Worm (Caenorhabditis elegans) whole organism, late embryonic: Measurements from ENCODE around the gene bus-8B.

ENCODE experiments used
- F13H6.1 ChIP-seq: sonication (generic microtip); optimal IDR thresholded peaks from 2 replicates; lab custom pipeline; 2016; ENCODE audit warnings: missing genetic modification characterization, missing compliant biosample characterization
- ceh-18 ChIP-seq: sonication (generic microtip); optimal IDR thresholded peaks from 2 replicates; lab custom pipeline; 2016; ENCODE audit warnings: missing genetic modification characterization, missing compliant biosample characterization
- ceh-19 ChIP-seq: fragments of 200-800 bp; sonication (Bioruptor generic); optimal IDR thresholded peaks from 2 replicates; lab custom pipeline; 2018; ENCODE audit warnings: mild to moderate bottlenecking, missing genetic modification characterization, missing compliant biosample characterization
- ceh-31 ChIP-seq: sonication (generic microtip); optimal IDR thresholded peaks from 2 replicates; lab custom pipeline; 2016; ENCODE audit warnings: missing genetic modification characterization, missing compliant biosample characterization
- ceh-34 ChIP-seq: sonication (generic microtip); optimal IDR thresholded peaks from 2 replicates; lab custom pipeline; 2016; ENCODE audit warnings: mild to moderate bottlenecking, missing genetic modification characterization, missing compliant biosample characterization
- ceh-45 ChIP-seq: fragments of 200-800 bp; sonication (Bioruptor generic); IDR thresholded peaks from 2 replicates; pipeline ENCODE4 v1.3.6; 2022; ENCODE audit warnings: missing genetic modification reagents, missing genetic modification characterization, missing compliant biosample characterization
- ceh-48 ChIP-seq: sonication (generic microtip); optimal IDR thresholded peaks from 2 replicates; lab custom pipeline; 2016; ENCODE audit warnings: missing genetic modification characterization, inconsistent platforms, missing compliant biosample characterization
- ceh-9 ChIP-seq: sonication (generic microtip); optimal IDR thresholded peaks from 2 replicates; lab custom pipeline; 2016; ENCODE audit warnings: mild to moderate bottlenecking, missing genetic modification characterization, inconsistent platforms, missing compliant biosample characterization
- dve-1 ChIP-seq: sonication (generic microtip); optimal IDR thresholded peaks from 2 replicates; lab custom pipeline; 2017; ENCODE audit warnings: antibody characterized with exemption, mild to moderate bottlenecking, missing genetic modification characterization, missing compliant biosample characterization
- elt-2 ChIP-seq: sonication (generic microtip); optimal IDR thresholded peaks from 2 replicates; lab custom pipeline; 2016; ENCODE audit warnings: missing genetic modification reagents, missing genetic modification characterization, missing compliant biosample characterization
- eyg-1 ChIP-seq: sonication (generic microtip); optimal IDR thresholded peaks from 2 replicates; lab custom pipeline; 2016; ENCODE audit warnings: missing genotype, missing genetic modification characterization, missing compliant biosample characterization
- fax-1 ChIP-seq: sonication (generic microtip); optimal IDR thresholded peaks from 2 replicates; lab custom pipeline; 2016; ENCODE audit warnings: missing genotype, missing genetic modification characterization, missing compliant biosample characterization
- gmeb-2 ChIP-seq: sonication (generic microtip); optimal IDR thresholded peaks from 2 replicates; lab custom pipeline; 2016; ENCODE audit warnings: missing genetic modification characterization, inconsistent platforms, missing compliant biosample characterization
- hlh-13 ChIP-seq: fragments of 200-800 bp; sonication (Bioruptor generic); optimal IDR thresholded peaks from 2 replicates; lab custom pipeline; 2018; ENCODE audit warnings: mild to moderate bottlenecking, missing genetic modification characterization, missing compliant biosample characterization
- hlh-15 ChIP-seq: sonication (generic microtip); optimal IDR thresholded peaks from 2 replicates; lab custom pipeline; 2016; ENCODE audit warnings: missing genetic modification characterization, missing compliant biosample characterization
- hlh-30 ChIP-seq: sonication (generic microtip); optimal IDR thresholded peaks from 2 replicates; lab custom pipeline; 2017; ENCODE audit warnings: antibody characterized with exemption, missing genetic modification characterization, missing compliant biosample characterization; ENCODE audit not compliant: insufficient read depth
- hlh-8 ChIP-seq: sonication (generic microtip); optimal IDR thresholded peaks from 2 replicates; lab custom pipeline; 2016; ENCODE audit warnings: missing genotype, missing genetic modification characterization, missing compliant biosample characterization
- lim-6 ChIP-seq: sonication (generic microtip); optimal IDR thresholded peaks from 2 replicates; lab custom pipeline; 2016; ENCODE audit warnings: missing genetic modification characterization, missing compliant biosample characterization
- madf-2 ChIP-seq: sonication (generic microtip); optimal IDR thresholded peaks from 2 replicates; lab custom pipeline; 2017; ENCODE audit warnings: missing genetic modification characterization, missing compliant biosample characterization
- mec-3 ChIP-seq: sonication (generic microtip); optimal IDR thresholded peaks from 2 replicates; lab custom pipeline; 2016; ENCODE audit warnings: borderline replicate concordance, missing genetic modification characterization, missing compliant biosample characterization
- nfya-1 ChIP-seq: sonication (generic microtip); optimal IDR thresholded peaks from 2 replicates; lab custom pipeline; 2017; ENCODE audit warnings: missing genetic modification characterization, mild to moderate bottlenecking, missing compliant biosample characterization, antibody characterized with exemption, moderate library complexity
- nhr-232 ChIP-seq: sonication (generic microtip); optimal IDR thresholded peaks from 2 replicates; lab custom pipeline; 2016; ENCODE audit warnings: missing genetic modification characterization, missing compliant biosample characterization
- odd-2 ChIP-seq: sonication (generic microtip); optimal IDR thresholded peaks from 2 replicates; lab custom pipeline; 2017; ENCODE audit warnings: antibody characterized with exemption, mild to moderate bottlenecking, missing genetic modification characterization, missing compliant biosample characterization
- pat-9 ChIP-seq: fragments of 200-800 bp; sonication (Bioruptor generic); optimal IDR thresholded peaks from 2 replicates; lab custom pipeline; 2018; ENCODE audit warnings: mild to moderate bottlenecking, missing genetic modification characterization, moderate library complexity, missing compliant biosample characterization
- pha-2 ChIP-seq: sonication (generic microtip); optimal IDR thresholded peaks from 2 replicates; lab custom pipeline; 2017; ENCODE audit warnings: mild to moderate bottlenecking, missing genetic modification characterization, missing compliant biosample characterization
- pha-4 ChIP-seq: fragments of 150-350 bp; optimal IDR thresholded peaks from 2 replicates; lab custom pipeline; 2018; ENCODE audit warnings: missing biosample characterization, missing genetic modification reagents, missing genetic modification characterization
- pqm-1 ChIP-seq: sonication (generic microtip); optimal IDR thresholded peaks from 2 replicates; lab custom pipeline; 2016; ENCODE audit warnings: missing genetic modification characterization, missing compliant biosample characterization
- ref-2 ChIP-seq: sonication (generic microtip); optimal IDR thresholded peaks from 2 replicates; lab custom pipeline; 2016; ENCODE audit warnings: missing genetic modification characterization, missing compliant biosample characterization
- rnt-1 ChIP-seq: sonication (generic microtip); optimal IDR thresholded peaks from 2 replicates; lab custom pipeline; 2016; ENCODE audit warnings: missing genetic modification characterization, missing compliant biosample characterization
- sox-2 ChIP-seq: fragments of 200-800 bp; sonication (Bioruptor generic); IDR thresholded peaks from 2 replicates; pipeline ENCODE4 v1.3.6; 2022; ENCODE audit warnings: missing genetic modification reagents, missing genetic modification characterization, missing compliant biosample characterization
- syd-9 ChIP-seq: sonication (generic microtip); optimal IDR thresholded peaks from 2 replicates; lab custom pipeline; 2016; ENCODE audit warnings: mild to moderate bottlenecking, missing genetic modification characterization, moderate library complexity, missing compliant biosample characterization
- unc-3 ChIP-seq, 2 experiments: fragments of 200-800 bp in 1 of 2; sonication (Bioruptor generic) in 1 of 2; sonication (generic microtip) in 1 of 2; conservative IDR thresholded peaks in 1 of 2; optimal IDR thresholded peaks in 1 of 2; 2 replicates each; pipeline versions ENCODE4 v1.3.6 to Lab custom; 2016 to 2022; ENCODE audit warnings: missing compliant biosample characterization in 2 of 2, missing genetic modification characterization in 2 of 2, missing genetic modification reagents in 1 of 2
- unc-42 ChIP-seq: sonication (generic microtip); optimal IDR thresholded peaks from 2 replicates; lab custom pipeline; 2016; ENCODE audit warnings: missing genotype, missing genetic modification characterization, missing compliant biosample characterization
- unc-86 ChIP-seq: sonication (generic microtip); optimal IDR thresholded peaks from 2 replicates; lab custom pipeline; 2016; ENCODE audit warnings: missing genetic modification characterization, missing compliant biosample characterization
- zip-5 ChIP-seq: sonication (generic microtip); optimal IDR thresholded peaks from 2 replicates; lab custom pipeline; 2016; ENCODE audit warnings: missing genetic modification characterization, missing compliant biosample characterization

The bus-8B gene

DNA sequence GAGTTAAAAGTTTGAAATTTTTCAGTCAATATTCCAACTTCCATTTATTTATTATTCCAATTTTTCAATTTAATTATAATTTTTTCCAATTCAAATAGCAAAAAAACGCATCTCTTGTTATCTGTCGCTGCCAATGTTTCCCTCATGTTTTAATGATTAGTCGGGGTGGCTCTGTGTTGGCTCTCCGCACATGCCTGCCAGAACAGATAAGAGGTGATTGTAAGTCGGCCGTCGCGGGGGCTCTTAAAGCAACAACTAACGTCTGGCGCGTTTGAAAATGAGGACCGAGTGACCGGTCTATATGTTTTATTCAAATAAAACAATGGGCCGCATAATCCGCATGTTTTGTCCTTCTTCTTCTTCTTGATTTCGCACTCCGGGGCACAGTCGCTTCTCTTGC is 16.8 kb upstream of the bus-8B start:
- no peak for TF ChIP-seq ceh-48 (tag; lab: Kevin White, UChicago)
- TF ChIP-seq hlh-15 (tag; lab: Kevin White, UChicago), result no peak
- no peak for TF ChIP-seq sox-2 (GFP tag; lab: Robert Waterston, UW)
- no peak for TF ChIP-seq ceh-19 (GFP tag; lab: Kevin White, UChicago)
- TF ChIP-seq madf-2 (tag; lab: Kevin White, UChicago), result no peak
- peak; percentile 47 for TF ChIP-seq elt-2 (tag; lab: Kevin White, UChicago)
- TF ChIP-seq gmeb-2 (tag; lab: Kevin White, UChicago), result no peak
- no peak for TF ChIP-seq nhr-232 (tag; lab: Kevin White, UChicago)

DNA sequence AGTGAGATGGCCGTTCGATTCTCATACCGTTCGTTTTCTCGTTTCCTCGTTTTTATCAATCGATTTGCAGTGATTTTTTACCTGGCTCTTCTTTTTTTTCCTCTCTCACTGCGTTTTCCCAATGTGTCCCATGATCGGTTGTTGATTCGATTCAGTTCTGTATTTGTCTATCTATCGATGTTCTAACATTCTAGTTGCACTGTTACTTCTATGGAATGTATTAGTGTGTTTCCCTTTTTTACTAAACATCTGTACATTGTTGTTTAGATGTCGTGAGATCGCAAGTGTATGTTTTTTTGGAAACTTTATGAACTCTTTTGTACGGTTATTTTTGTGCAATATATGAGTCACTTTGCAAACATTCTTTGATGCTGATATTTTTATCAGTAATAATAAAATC is 15.5 kb upstream of the bus-8B start:
- TF ChIP-seq lim-6 (no peak), gmeb-2 (tag; lab: Kevin White, UChicago) (no peak), dve-1 (no peak), nhr-232 (tag; lab: Kevin White, UChicago) (no peak), F13H6.1 (tag; lab: Kevin White, UChicago) (no peak), zip-5 (tag; lab: Kevin White, UChicago) (no peak), unc-86 (tag; lab: Kevin White, UChicago) (no peak), ceh-48 (tag; lab: Kevin White, UChicago) (no peak), nfya-1 (tag; lab: Kevin White, UChicago) (no peak), sox-2 (GFP tag; lab: Robert Waterston, UW) (no peak), mec-3 (tag; lab: Kevin White, UChicago) (no peak), hlh-13 (GFP tag; lab: Kevin White, UChicago) (no peak), syd-9 (no peak), hlh-30 (tag; lab: Kevin White, UChicago) (no peak), ceh-31 (no peak), odd-2 (tag; lab: Kevin White, UChicago) (no peak), ceh-34 (tag; lab: Kevin White, UChicago) (no peak), hlh-8 (no peak), rnt-1 (tag; lab: Kevin White, UChicago) (no peak)

DNA sequence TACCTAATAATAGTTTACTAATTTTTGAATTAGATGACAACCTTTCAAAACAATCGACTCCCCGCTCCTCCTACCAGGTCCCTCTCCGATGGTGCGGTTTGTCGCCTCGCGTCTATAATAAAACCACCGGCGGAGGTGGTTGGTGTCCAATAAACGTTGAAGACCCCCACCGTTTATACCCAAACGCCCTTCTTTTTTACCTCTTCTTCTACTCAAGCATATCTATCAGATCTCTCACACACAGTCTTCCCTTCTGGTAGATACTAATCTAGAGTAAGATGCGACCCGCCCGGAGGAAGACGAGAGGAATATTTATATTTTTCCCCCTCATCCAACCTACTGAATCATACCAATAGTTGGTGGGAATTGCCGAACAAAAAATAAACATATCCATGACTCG is 14.3 kb upstream of the bus-8B start:
- no peak for TF ChIP-seq ceh-19 (GFP tag; lab: Kevin White, UChicago)
- no peak for TF ChIP-seq eyg-1
- TF ChIP-seq madf-2 (tag; lab: Kevin White, UChicago), result no peak
- no peak for TF ChIP-seq unc-3 (GFP tag; conservative IDR thresholded peaks at IDR 0.05; lab: Robert Waterston, UW)
- no peak for TF ChIP-seq unc-3 (tag; optimal IDR thresholded peaks at IDR 0.05; lab: Kevin White, UChicago)
- no peak for TF ChIP-seq fax-1 (tag; lab: Kevin White, UChicago)

DNA sequence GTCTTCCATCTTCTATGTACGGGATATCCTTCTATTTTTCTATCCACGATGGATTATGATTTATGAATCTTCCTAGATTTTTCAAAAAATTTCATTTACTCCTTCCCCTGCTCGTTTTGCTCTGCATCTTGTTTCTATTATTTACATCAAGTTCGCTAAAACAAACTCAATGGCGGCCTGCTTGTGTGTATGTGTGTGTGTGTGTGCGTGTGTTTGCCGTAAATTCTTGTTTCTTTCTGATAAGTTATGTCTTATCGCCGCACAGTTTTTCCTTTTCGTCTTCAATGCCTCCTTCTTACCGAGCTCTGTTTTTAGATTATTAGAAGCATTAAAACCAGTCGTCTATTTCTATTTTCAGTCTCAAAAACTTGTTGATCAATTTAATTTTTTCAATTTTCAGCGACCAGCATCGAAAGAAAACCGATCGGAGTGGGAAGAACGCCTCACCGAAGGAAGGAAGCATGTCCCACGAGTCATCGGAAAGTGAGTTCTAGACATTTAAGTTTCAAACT is 13.8 kb upstream of the bus-8B start, which contains the start of gene dlg-1:
TSS of gene dlg-1 (plus strand) at position 401 of the 512 bp plus-strand sequence.
- no peak for TF ChIP-seq madf-2 (tag; lab: Kevin White, UChicago)
- no peak for TF ChIP-seq ceh-18 (tag; lab: Kevin White, UChicago)
- TF ChIP-seq eyg-1, result no peak
- TF ChIP-seq pqm-1 (tag; lab: Kevin White, UChicago), result no peak
- no peak for TF ChIP-seq rnt-1 (tag; lab: Kevin White, UChicago)
- TF ChIP-seq F13H6.1 (tag; lab: Kevin White, UChicago), result no peak
- TF ChIP-seq ref-2, result no peak
- TF ChIP-seq ceh-9 (tag; lab: Kevin White, UChicago), result no peak
- no peak for TF ChIP-seq elt-2 (tag; lab: Kevin White, UChicago)
- TF ChIP-seq pha-2 (tag; lab: Kevin White, UChicago), result no peak
- no peak for TF ChIP-seq unc-86 (tag; lab: Kevin White, UChicago)
- no peak for TF ChIP-seq gmeb-2 (tag; lab: Kevin White, UChicago)
- TF ChIP-seq odd-2 (tag; lab: Kevin White, UChicago), result no peak
- no peak for TF ChIP-seq pha-4 (tag; lab: Kevin White, UChicago)
- no peak for TF ChIP-seq unc-3 (GFP tag; conservative IDR thresholded peaks at IDR 0.05; lab: Robert Waterston, UW)
- TF ChIP-seq unc-3 (tag; optimal IDR thresholded peaks at IDR 0.05; lab: Kevin White, UChicago), result no peak
- no peak for TF ChIP-seq ceh-48 (tag; lab: Kevin White, UChicago)
- TF ChIP-seq ceh-45, result no peak
- no peak for TF ChIP-seq pat-9
- TF ChIP-seq nfya-1 (tag; lab: Kevin White, UChicago), result no peak
- TF ChIP-seq unc-42 (tag; lab: Kevin White, UChicago), result no peak
